Fruit fly (Drosophila melanogaster) whole organism, adult: ENCODE results near the gene Hmbs.

ENCODE experiments used
- CG11617 ChIP-seq: fragments of 200-800 bp; sonication (Bioruptor generic); optimal IDR thresholded peaks from 2 replicates; lab custom pipeline; 2017; ENCODE audit warnings: mild to moderate bottlenecking, missing biosample characterization, missing genetic modification reagents, missing genetic modification characterization
- CG12768 ChIP-seq: fragments of 200-800 bp; sonication (Bioruptor generic); optimal IDR thresholded peaks from 2 replicates; lab custom pipeline; 2017; ENCODE audit warnings: missing biosample characterization, missing genetic modification characterization, mild to moderate bottlenecking, moderate library complexity, missing genetic modification reagents
- CG14711 ChIP-seq: fragments of 200-800 bp; sonication (Bioruptor generic); optimal IDR thresholded peaks from 2 replicates; lab custom pipeline; 2018; ENCODE audit warnings: missing biosample characterization, mild to moderate bottlenecking, missing genetic modification characterization, moderate library complexity
- CG1620 ChIP-seq: fragments of 200-800 bp; sonication (Bioruptor generic); optimal IDR thresholded peaks from 2 replicates; lab custom pipeline; 2016; ENCODE audit warnings: missing biosample characterization, missing genetic modification characterization
- CG33017 ChIP-seq: fragments of 200-800 bp; sonication (Bioruptor generic); optimal IDR thresholded peaks from 2 replicates; lab custom pipeline; 2018; ENCODE audit warnings: missing biosample characterization, mild to moderate bottlenecking, missing genetic modification characterization, moderate library complexity
- CG5204 ChIP-seq: fragments of 200-800 bp; sonication (Bioruptor generic); optimal IDR thresholded peaks from 2 replicates; lab custom pipeline; 2016; ENCODE audit warnings: missing biosample characterization, missing genetic modification characterization
- CG7045 ChIP-seq: fragments of 200-800 bp; sonication (Bioruptor generic); optimal IDR thresholded peaks from 2 replicates; lab custom pipeline; 2017; ENCODE audit warnings: missing biosample characterization, mild to moderate bottlenecking, missing genetic modification characterization
- CG7101 ChIP-seq: fragments of 200-800 bp; sonication (Bioruptor generic); optimal IDR thresholded peaks from 2 replicates; lab custom pipeline; 2018; ENCODE audit warnings: missing biosample characterization, mild to moderate bottlenecking, missing genetic modification characterization, moderate library complexity
- Clk ChIP-seq: fragments of 200-800 bp; sonication (Bioruptor generic); optimal IDR thresholded peaks from 2 replicates; lab custom pipeline; 2017; ENCODE audit warnings: missing biosample characterization, missing genetic modification characterization
- Crg-1 ChIP-seq: fragments of 200-800 bp; sonication (Bioruptor generic); optimal IDR thresholded peaks from 2 replicates; lab custom pipeline; 2016; ENCODE audit warnings: missing biosample characterization, missing genetic modification characterization
- Hr96 ChIP-seq: fragments of 200-800 bp; sonication (Bioruptor generic); optimal IDR thresholded peaks from 2 replicates; lab custom pipeline; 2016; ENCODE audit warnings: missing biosample characterization, missing genetic modification characterization
- Mnt ChIP-seq: fragments of 200-800 bp; sonication (Bioruptor generic); optimal IDR thresholded peaks from 2 replicates; lab custom pipeline; 2016; ENCODE audit warnings: missing biosample characterization, mild to moderate bottlenecking, missing genetic modification characterization
- bab1 ChIP-seq: fragments of 200-800 bp; sonication (Bioruptor generic); optimal IDR thresholded peaks from 3 replicates; lab custom pipeline; 2019; ENCODE audit warnings: missing biosample characterization, mild to moderate bottlenecking, missing genetic modification characterization, moderate library complexity
- cic ChIP-seq: fragments of 200-800 bp; sonication (Bioruptor generic); optimal IDR thresholded peaks from 2 replicates; lab custom pipeline; 2017; ENCODE audit warnings: missing biosample characterization, mild to moderate bottlenecking, missing genetic modification characterization, moderate library complexity
- cnc ChIP-seq, 2 experiments: fragments of >200 bp; optimal IDR thresholded peaks; 2 replicates each; lab custom pipeline; 2017
- kay ChIP-seq: fragments of 200-800 bp; sonication (Bioruptor generic); peaks from one replicate; lab custom pipeline; 2016; ENCODE audit warnings: missing biosample characterization, missing genetic modification characterization, borderline replicate concordance
- ovo ChIP-seq: fragments of 200-800 bp; sonication (Bioruptor generic); optimal IDR thresholded peaks from 2 replicates; lab custom pipeline; 2016; ENCODE audit warnings: missing biosample characterization, missing genetic modification characterization
- pad ChIP-seq: fragments of 200-800 bp; sonication (Bioruptor generic); optimal IDR thresholded peaks from 3 replicates; lab custom pipeline; 2017; ENCODE audit warnings: missing biosample characterization, missing genetic modification characterization, mild to moderate bottlenecking, moderate library complexity, missing genetic modification reagents
- tj ChIP-seq: fragments of 200-800 bp; sonication (Bioruptor generic); optimal IDR thresholded peaks from 3 replicates; lab custom pipeline; 2017; ENCODE audit warnings: missing biosample characterization, mild to moderate bottlenecking, missing genetic modification characterization, moderate library complexity
- toe ChIP-seq: fragments of 200-800 bp; sonication (Bioruptor generic); optimal IDR thresholded peaks from 2 replicates; lab custom pipeline; 2016; ENCODE audit warnings: missing biosample characterization, missing genetic modification characterization

Gene Hmbs

dm6 chr3L:1350924-1351215, 16.2 kb downstream of the Hmbs start, which contains the start of gene CG9166:
CG9166 (plus strand) TSS chr3L:1351116.
- TF ChIP-seq ovo (GFP tag; lab: Kevin White, UChicago), result no peak
- no peak for TF ChIP-seq CG7045 (GFP tag; lab: Kevin White, UChicago)
- TF ChIP-seq Clk (GFP tag; lab: Kevin White, UChicago), result no peak
- TF ChIP-seq CG5204 (GFP tag; lab: Kevin White, UChicago), result no peak
- TF ChIP-seq Crg-1 (GFP tag; lab: Kevin White, UChicago), result no peak
- TF ChIP-seq CG7101 (tag; lab: Kevin White, UChicago), result no peak
- TF ChIP-seq cic (GFP tag; lab: Kevin White, UChicago), result no peak
- no peak for TF ChIP-seq Hr96 (GFP tag; lab: Kevin White, UChicago)
- TF ChIP-seq Mnt, result no peak
- no peak for TF ChIP-seq cnc (optimal IDR thresholded peaks at IDR 0.05; lab: Kevin White, UChicago)
- TF ChIP-seq tj (GFP tag; lab: Kevin White, UChicago), result no peak
- TF ChIP-seq pad (GFP tag; lab: Kevin White, UChicago), result no peak
- no peak for TF ChIP-seq toe (GFP tag; lab: Kevin White, UChicago)
- TF ChIP-seq CG14711 (tag; lab: Kevin White, UChicago), result no peak
- no peak for TF ChIP-seq bab1 (GFP tag; lab: Kevin White, UChicago)
- no peak for TF ChIP-seq CG12768 (GFP tag; lab: Kevin White, UChicago)
- TF ChIP-seq kay (GFP tag; lab: Kevin White, UChicago), result no peak

dm6 chr3L:1352065-1352464, 17.4 kb downstream of the Hmbs start:
- TF ChIP-seq Mnt (peak; percentile 20), tj (GFP tag; lab: Kevin White, UChicago) (no peak), cic (GFP tag; lab: Kevin White, UChicago) (no peak), Crg-1 (GFP tag; lab: Kevin White, UChicago) (peak; percentile 27), pad (GFP tag; lab: Kevin White, UChicago) (no peak), ovo (GFP tag; lab: Kevin White, UChicago) (peak; percentile 76), bab1 (GFP tag; lab: Kevin White, UChicago) (peak; percentile 67), CG7101 (tag; lab: Kevin White, UChicago) (peak; percentile 13), CG33017 (tag; lab: Kevin White, UChicago) (no peak), CG11617 (GFP tag; lab: Kevin White, UChicago) (peak; percentile 37), CG1620 (GFP tag; lab: Kevin White, UChicago) (peak; percentile 48)

- no peak for TF ChIP-seq toe (GFP tag; lab: Kevin White, UChicago)
- TF ChIP-seq cnc (optimal IDR thresholded peaks at IDR 0.05; lab: Kevin White, UChicago), result no peak
- TF ChIP-seq CG12768 (GFP tag; lab: Kevin White, UChicago), result no peak
- no peak for TF ChIP-seq pad (GFP tag; lab: Kevin White, UChicago)
- no peak for TF ChIP-seq CG5204 (GFP tag; lab: Kevin White, UChicago)
- TF ChIP-seq Crg-1 (GFP tag; lab: Kevin White, UChicago), result no peak
Measured at dm6 chr3L:1354214-1354613, 19.5 kb downstream of the Hmbs start.

dm6 chr3L:1358338-1358737, 23.6 kb downstream of the Hmbs start:
- TF ChIP-seq tj (GFP tag; lab: Kevin White, UChicago) (no peak), cnc (optimal IDR thresholded peaks at IDR 0.05; lab: Kevin White, UChicago) (no peak), Hr96 (GFP tag; lab: Kevin White, UChicago) (no peak), Crg-1 (GFP tag; lab: Kevin White, UChicago) (no peak), ovo (GFP tag; lab: Kevin White, UChicago) (no peak), CG14711 (tag; lab: Kevin White, UChicago) (no peak), CG1620 (GFP tag; lab: Kevin White, UChicago) (no peak), CG33017 (tag; lab: Kevin White, UChicago) (no peak), Clk (GFP tag; lab: Kevin White, UChicago) (no peak), CG5204 (GFP tag; lab: Kevin White, UChicago) (no peak), bab1 (GFP tag; lab: Kevin White, UChicago) (no peak), kay (GFP tag; lab: Kevin White, UChicago) (no peak), Mnt (no peak), pad (GFP tag; lab: Kevin White, UChicago) (no peak), CG7101 (tag; lab: Kevin White, UChicago) (no peak), CG7045 (GFP tag; lab: Kevin White, UChicago) (no peak), CG12768 (GFP tag; lab: Kevin White, UChicago) (no peak), cic (GFP tag; lab: Kevin White, UChicago) (no peak), toe (GFP tag; lab: Kevin White, UChicago) (no peak), CG11617 (GFP tag; lab: Kevin White, UChicago) (no peak)

dm6 chr3L:1364368-1364767, 29.7 kb downstream of the Hmbs start:
- TF ChIP-seq ovo (GFP tag; lab: Kevin White, UChicago) (no peak), pad (GFP tag; lab: Kevin White, UChicago) (no peak), CG5204 (GFP tag; lab: Kevin White, UChicago) (no peak), tj (GFP tag; lab: Kevin White, UChicago) (no peak), Crg-1 (GFP tag; lab: Kevin White, UChicago) (no peak), CG7045 (GFP tag; lab: Kevin White, UChicago) (no peak), CG11617 (GFP tag; lab: Kevin White, UChicago) (no peak), CG14711 (tag; lab: Kevin White, UChicago) (no peak), Clk (GFP tag; lab: Kevin White, UChicago) (no peak), Hr96 (GFP tag; lab: Kevin White, UChicago) (no peak), CG12768 (GFP tag; lab: Kevin White, UChicago) (no peak), toe (GFP tag; lab: Kevin White, UChicago) (no peak), cic (GFP tag; lab: Kevin White, UChicago) (no peak), CG1620 (GFP tag; lab: Kevin White, UChicago) (no peak), CG33017 (tag; lab: Kevin White, UChicago) (no peak)
